Fruit fly (Drosophila melanogaster): Measurements from ENCODE around the gene CG5276.
A peak's percentile ranks its signal among the peaks of the same experiment; 100 is the strongest.

Gene CG5276

DNA sequence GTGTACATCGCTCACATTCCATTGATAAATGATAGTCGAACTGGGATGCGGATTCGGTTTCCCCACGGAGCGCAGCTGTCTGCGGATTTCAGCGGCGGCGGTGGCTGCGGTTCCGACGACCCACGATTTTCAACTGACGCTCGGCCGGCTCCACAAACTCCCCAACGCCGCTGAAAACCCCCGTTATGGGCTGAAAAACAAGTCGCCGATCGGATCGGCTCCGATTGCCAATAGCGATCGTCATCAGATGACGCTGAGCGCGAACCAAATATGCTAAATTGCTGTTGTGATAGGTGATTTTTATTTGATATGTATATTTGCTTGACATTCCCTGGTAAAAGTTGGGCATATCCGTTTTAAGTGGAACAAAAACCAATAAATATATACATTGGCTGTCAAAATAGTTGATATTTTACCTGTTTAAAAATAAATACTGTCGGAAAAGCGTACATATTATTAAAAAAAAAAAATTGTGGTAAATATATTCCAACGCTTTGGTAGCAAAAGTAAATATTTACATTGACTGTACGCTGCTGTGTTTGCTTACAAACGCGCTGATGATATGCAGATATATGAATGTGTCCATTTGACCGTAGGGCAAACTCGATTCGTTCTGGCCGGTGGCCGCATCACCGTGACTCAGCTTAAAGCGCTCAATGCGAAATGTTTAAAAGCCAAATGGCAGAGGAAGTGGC is 22.8 kb downstream of the CG5276 start (continued):
- peak; percentile 33 for TF ChIP-seq Camta (GFP tag; optimal IDR thresholded peaks at IDR 0.05)
- peak; percentile 68 for TF ChIP-seq CG9727 (GFP tag; optimal IDR thresholded peaks at IDR 0.05)
- TF ChIP-seq CG4854 (GFP tag; optimal IDR thresholded peaks at IDR 0.05) = peak; percentile 30
- no peak for TF ChIP-seq amos (GFP tag; IDR thresholded peaks at IDR 0.05; ENCODE audit: partially characterized antibody)
- TF ChIP-seq Fer3 (tag; optimal IDR thresholded peaks at IDR 0.05) = peak; percentile 65
- TF ChIP-seq Dip3 (GFP tag; optimal IDR thresholded peaks at IDR 0.05) = peak; percentile 72
- peak; percentile 5 for TF ChIP-seq CG7928 (GFP tag; optimal IDR thresholded peaks at IDR 0.05)
- TF ChIP-seq inv (GFP tag; IDR thresholded peaks at IDR 0.05; ENCODE audit: partially characterized antibody) = no peak
- no peak for TF ChIP-seq mld (GFP tag; IDR thresholded peaks at IDR 0.05; ENCODE audit: partially characterized antibody)
- peak; percentile 59 for TF ChIP-seq CG13624 (GFP tag; optimal IDR thresholded peaks at IDR 0.05)
- peak; percentile 41 for TF ChIP-seq tio (GFP tag; optimal IDR thresholded peaks at IDR 0.05)
- peak; percentile 15 for TF ChIP-seq Jarid2 (GFP tag; optimal IDR thresholded peaks at IDR 0.05)
- no peak for TF ChIP-seq B-H2 (GFP tag; optimal IDR thresholded peaks at IDR 0.05)
- TF ChIP-seq CG31224 (GFP tag; IDR thresholded peaks at IDR 0.05) = peak; percentile 38; the same call in 1 of the 2 replicates
- no peak for TF ChIP-seq ci (GFP tag; IDR thresholded peaks at IDR 0.05)
- TF ChIP-seq CG6683 (GFP tag; optimal IDR thresholded peaks at IDR 0.05) = no peak
- TF ChIP-seq pum (GFP tag; optimal IDR thresholded peaks at IDR 0.05) = peak; percentile 29
- peak; percentile 6 for TF ChIP-seq CG18262 (tag; optimal IDR thresholded peaks at IDR 0.05)
- no peak for TF ChIP-seq br (optimal IDR thresholded peaks at IDR 0.05)
- TF ChIP-seq bowl (GFP tag; IDR thresholded peaks at IDR 0.05) = no peak
- no peak for TF ChIP-seq CG17186 (GFP tag; optimal IDR thresholded peaks at IDR 0.05)
- TF ChIP-seq lilli (GFP tag; optimal IDR thresholded peaks at IDR 0.05) = peak; percentile 70
- peak; percentile 10 for TF ChIP-seq ems (GFP tag; optimal IDR thresholded peaks at IDR 0.05)
- no peak for TF ChIP-seq wor (GFP tag; IDR thresholded peaks at IDR 0.05)
- peak; percentile 77 for TF ChIP-seq Hmr (GFP tag; optimal IDR thresholded peaks at IDR 0.05)
- TF ChIP-seq bab2 (GFP tag; optimal IDR thresholded peaks at IDR 0.05) = peak; percentile 19
- TF ChIP-seq CG9876 (GFP tag; optimal IDR thresholded peaks at IDR 0.05) = no peak
- TF ChIP-seq Lim3 (GFP tag; IDR thresholded peaks at IDR 0.05) = no peak
- no peak for TF ChIP-seq CG5953 (GFP tag; IDR thresholded peaks at IDR 0.05)
- no peak; the same call in 1 of the 2 replicates for TF ChIP-seq GATAe (GFP tag; conservative IDR thresholded peaks at IDR 0.05)
- peak; percentile 15 for TF ChIP-seq D19A (tag; optimal IDR thresholded peaks at IDR 0.05)
- peak; percentile 34 for TF ChIP-seq CG12104 (GFP tag; optimal IDR thresholded peaks at IDR 0.05)
- TF ChIP-seq luna (GFP tag; optimal IDR thresholded peaks at IDR 0.05) = no peak
- TF ChIP-seq sob (GFP tag; IDR thresholded peaks at IDR 0.05) = peak; percentile 59; the same call in 1 of the 2 replicates
- TF ChIP-seq CG10209 (GFP tag; optimal IDR thresholded peaks at IDR 0.05) = peak; percentile 64
- TF ChIP-seq CG9932 (GFP tag; IDR thresholded peaks at IDR 0.05) = peak; percentile 85
- TF ChIP-seq HHEX (GFP tag; optimal IDR thresholded peaks at IDR 0.05) = peak; percentile 71
- TF ChIP-seq dpn (GFP tag; optimal IDR thresholded peaks at IDR 0.05) = peak; percentile 49 to 70
- TF ChIP-seq dati (GFP tag; IDR thresholded peaks at IDR 0.05) = no peak
- TF ChIP-seq Asciz (GFP tag; optimal IDR thresholded peaks at IDR 0.05) = peak; percentile 23
- peak; percentile 72 for TF ChIP-seq row (GFP tag; IDR thresholded peaks at IDR 0.05)
- TF ChIP-seq CG12155 (GFP tag; optimal IDR thresholded peaks at IDR 0.05) = peak; percentile 63
- TF ChIP-seq danr (GFP tag; IDR thresholded peaks at IDR 0.05) = peak; percentile 64; the same call in 1 of the 2 replicates
- TF ChIP-seq Mrtf (GFP tag; IDR thresholded peaks at IDR 0.05) = 0 out of 3 replicates have a peak, but pooled peaks have one; percentile 29
- no peak for TF ChIP-seq Dp (GFP tag; optimal IDR thresholded peaks at IDR 0.05)
- TF ChIP-seq Lhr (GFP tag; optimal IDR thresholded peaks at IDR 0.05) = no peak
- peak; percentile 76 for TF ChIP-seq gro (GFP tag; optimal IDR thresholded peaks at IDR 0.05)
- TF ChIP-seq CG12391 (tag; optimal IDR thresholded peaks at IDR 0.05) = peak; percentile 55
- peak; percentile 22 for TF ChIP-seq CG12071 (GFP tag; optimal IDR thresholded peaks at IDR 0.05)
- no peak for TF ChIP-seq ewg (GFP tag; optimal IDR thresholded peaks at IDR 0.05)

Data from whole organism, embryonic.